Fruit fly (Drosophila melanogaster) whole organism, embryonic: ENCODE data around the gene Nup93-1.

Experiments
- B-H2 ChIP-seq: fragments of 200-800 bp; sonication (Bioruptor generic); optimal IDR thresholded peaks from 2 replicates; lab custom pipeline; 2018; ENCODE audit warnings: missing biosample characterization, mild to moderate bottlenecking, missing genetic modification characterization
- CG11723 ChIP-seq: fragments of 200-800 bp; sonication (Bioruptor generic); optimal IDR thresholded peaks from 2 replicates; lab custom pipeline; 2017; ENCODE audit warnings: missing biosample characterization, mild to moderate bottlenecking, missing genetic modification characterization
- CG13775 ChIP-seq: fragments of 200-800 bp; sonication (Bioruptor generic); optimal IDR thresholded peaks from 3 replicates; lab custom pipeline; 2017; ENCODE audit warnings: missing biosample characterization, mild to moderate bottlenecking, missing genetic modification characterization
- CG15269 ChIP-seq: fragments of 200-800 bp; sonication (Bioruptor generic); optimal IDR thresholded peaks from 2 replicates; lab custom pipeline; 2018; ENCODE audit warnings: missing biosample characterization, mild to moderate bottlenecking, missing genetic modification characterization, moderate library complexity
- CG15479 ChIP-seq: fragments of 200-800 bp; sonication (Bioruptor generic); optimal IDR thresholded peaks from 3 replicates; lab custom pipeline; 2019; ENCODE audit warnings: missing biosample characterization, mild to moderate bottlenecking, missing genetic modification characterization, moderate library complexity
- CG17912 ChIP-seq: fragments of 200-800 bp; sonication (Bioruptor generic); optimal IDR thresholded peaks from 2 replicates; lab custom pipeline; 2018; ENCODE audit warnings: missing biosample characterization, mild to moderate bottlenecking, missing genetic modification characterization
- CG18011 ChIP-seq: fragments of 200-800 bp; sonication (Bioruptor generic); optimal IDR thresholded peaks from 2 replicates; lab custom pipeline; 2017; ENCODE audit warnings: missing biosample characterization, missing genetic modification characterization, mild to moderate bottlenecking, moderate library complexity, missing genotype
- CG2120 ChIP-seq: fragments of 200-800 bp; sonication (Bioruptor generic); optimal IDR thresholded peaks from 3 replicates; lab custom pipeline; 2016; ENCODE audit warnings: missing biosample characterization, missing genetic modification characterization
- CG32772 ChIP-seq: fragments of 200-800 bp; sonication (Bioruptor generic); IDR thresholded peaks from 2 replicates; pipeline ENCODE4 v1.3.6; 2022; ENCODE audit warnings: missing biosample characterization, missing genetic modification characterization
- CG3281 ChIP-seq: fragments of 200-800 bp; sonication (Bioruptor generic); optimal IDR thresholded peaks from 3 replicates; lab custom pipeline; 2017; ENCODE audit warnings: missing biosample characterization, mild to moderate bottlenecking, missing genetic modification characterization
- CG5180 ChIP-seq: fragments of 200-800 bp; sonication (Bioruptor generic); optimal IDR thresholded peaks from 3 replicates; lab custom pipeline; 2017; ENCODE audit warnings: missing biosample characterization, missing genetic modification characterization, mild to moderate bottlenecking, moderate library complexity, missing genetic modification reagents
- CG5245 ChIP-seq: fragments of 200-800 bp; sonication (Bioruptor generic); optimal IDR thresholded peaks from 3 replicates; lab custom pipeline; 2016; ENCODE audit warnings: missing biosample characterization, missing genetic modification characterization
- CG6654 ChIP-seq: fragments of 200-800 bp; sonication (Bioruptor generic); optimal IDR thresholded peaks from 2 replicates; lab custom pipeline; 2017; ENCODE audit warnings: missing biosample characterization, mild to moderate bottlenecking, missing genetic modification characterization
- CG6791 ChIP-seq: fragments of 200-800 bp; sonication (Bioruptor generic); IDR thresholded peaks from 3 replicates; pipeline ENCODE4 v1.3.6; 2022; ENCODE audit warnings: missing biosample characterization, missing genetic modification characterization; ENCODE audit not compliant: partially characterized antibody
- CG8359 ChIP-seq: fragments of 200-800 bp; sonication (Bioruptor generic); optimal IDR thresholded peaks from 2 replicates; lab custom pipeline; 2017; ENCODE audit warnings: missing biosample characterization, mild to moderate bottlenecking, missing genetic modification characterization, borderline replicate concordance
- Chrac-16 ChIP-seq: fragments of 200-800 bp; sonication (Bioruptor generic); optimal IDR thresholded peaks from 3 replicates; lab custom pipeline; 2016; ENCODE audit warnings: missing biosample characterization, missing genetic modification characterization
- D19A ChIP-seq: fragments of 200-800 bp; optimal IDR thresholded peaks from 3 replicates; lab custom pipeline; 2019; ENCODE audit warnings: missing biosample characterization, mild to moderate bottlenecking, missing genetic modification characterization, moderate library complexity
- Deaf1 ChIP-seq: fragments of 200-800 bp; optimal IDR thresholded peaks from 3 replicates; lab custom pipeline; 2019; ENCODE audit warnings: missing biosample characterization, mild to moderate bottlenecking, missing genetic modification characterization, moderate library complexity
- Dref ChIP-seq: fragments of 200-800 bp; sonication (Bioruptor generic); IDR thresholded peaks from 2 replicates; pipeline ENCODE4 v1.3.6; 2022; ENCODE audit warnings: missing biosample characterization, missing genetic modification characterization
- E2f1 ChIP-seq: fragments of 200-800 bp; sonication (Bioruptor generic); IDR thresholded peaks from 2 replicates; pipeline ENCODE4 v1.3.6; 2022; ENCODE audit warnings: missing biosample characterization, missing genetic modification characterization
- Eip74EF ChIP-seq, 2 experiments: fragments of 200-800 bp in 1 of 2; fragments of >200 bp in 1 of 2; sonication (Bioruptor generic) in 1 of 2; optimal IDR thresholded peaks; 2 replicates each; lab custom pipeline; 2017 to 2019; ENCODE audit warnings: missing biosample characterization in 2 of 2, missing genetic modification characterization in 2 of 2, mild to moderate bottlenecking in 1 of 2, moderate library complexity in 1 of 2
- HmgZ ChIP-seq: fragments of 200-800 bp; sonication (Bioruptor generic); optimal IDR thresholded peaks from 2 replicates; lab custom pipeline; 2018; ENCODE audit warnings: missing biosample characterization, mild to moderate bottlenecking, missing genetic modification characterization
- Lhr ChIP-seq: fragments of 200-800 bp; sonication (Bioruptor generic); optimal IDR thresholded peaks from 3 replicates; lab custom pipeline; 2017; ENCODE audit warnings: mild to moderate bottlenecking, missing biosample characterization, missing genetic modification reagents, missing genetic modification characterization
- MBD-R2 ChIP-seq: fragments of 200-800 bp; sonication (Bioruptor generic); IDR thresholded peaks from 2 replicates; pipeline ENCODE4 v1.3.6; 2022; ENCODE audit warnings: missing biosample characterization, missing genetic modification characterization
- Nf-YC ChIP-seq: fragments of 200-800 bp; optimal IDR thresholded peaks from 3 replicates; lab custom pipeline; 2019; ENCODE audit warnings: missing biosample characterization, mild to moderate bottlenecking, missing genetic modification characterization, moderate library complexity
- Opbp ChIP-seq: fragments of 200-800 bp; sonication (Bioruptor generic); IDR thresholded peaks from 3 replicates; pipeline ENCODE4 v1.3.6; 2022; ENCODE audit warnings: missing biosample characterization, missing genetic modification characterization; ENCODE audit not compliant: partially characterized antibody
- Rfx ChIP-seq: fragments of 200-800 bp; sonication (Bioruptor generic); IDR thresholded peaks from 2 replicates; pipeline ENCODE4 v1.3.6; 2022; ENCODE audit warnings: missing biosample characterization, missing genetic modification characterization
- Sry-β ChIP-seq: fragments of 200-800 bp; sonication (Bioruptor generic); optimal IDR thresholded peaks from 2 replicates; lab custom pipeline; 2018; ENCODE audit warnings: missing biosample characterization, mild to moderate bottlenecking, missing genetic modification characterization, moderate library complexity
- Sry-δ ChIP-seq: fragments of 200-800 bp; sonication (Bioruptor generic); optimal IDR thresholded peaks from 2 replicates; lab custom pipeline; 2016; ENCODE audit warnings: missing biosample characterization, missing genetic modification characterization
- Stat92E ChIP-seq, 3 experiments: fragments of >200 bp in 2 of 3; fragments of 200-800 bp in 1 of 3; sonication (Bioruptor generic) in 1 of 3; optimal IDR thresholded peaks; 2 replicates each; lab custom pipeline; 2017 to 2019; ENCODE audit warnings: missing biosample characterization in 3 of 3, missing genetic modification characterization in 3 of 3, mild to moderate bottlenecking in 1 of 3, moderate library complexity in 1 of 3
- ato ChIP-seq: fragments of 200-800 bp; sonication (Bioruptor generic); IDR thresholded peaks from 2 replicates; pipeline ENCODE4 v1.3.6; 2022; ENCODE audit warnings: missing biosample characterization, missing genetic modification characterization; ENCODE audit not compliant: partially characterized antibody
- chif ChIP-seq, 2 experiments: fragments of 200-800 bp; sonication (Bioruptor generic); optimal IDR thresholded peaks; 3 replicates each; lab custom pipeline; 2016; ENCODE audit warnings: missing biosample characterization in 2 of 2, missing genetic modification characterization in 2 of 2
- disco-r ChIP-seq: fragments of 200-800 bp; sonication (Bioruptor generic); optimal IDR thresholded peaks from 2 replicates; lab custom pipeline; 2016; ENCODE audit warnings: missing biosample characterization, missing genetic modification characterization
- fd102C ChIP-seq: fragments of 200-800 bp; sonication (Bioruptor generic); optimal IDR thresholded peaks from 2 replicates; lab custom pipeline; 2018; ENCODE audit warnings: missing biosample characterization, mild to moderate bottlenecking, missing genetic modification characterization, moderate library complexity
- ftz-f1 ChIP-seq: fragments of 200-800 bp; sonication (Bioruptor generic); optimal IDR thresholded peaks from 2 replicates; lab custom pipeline; 2016; ENCODE audit warnings: missing biosample characterization, missing genetic modification characterization
- fu2 ChIP-seq: fragments of 200-800 bp; sonication (Bioruptor generic); optimal IDR thresholded peaks from 2 replicates; lab custom pipeline; 2016; ENCODE audit warnings: missing biosample characterization, missing genetic modification characterization
- jing ChIP-seq: fragments of 200-800 bp; sonication (Bioruptor generic); optimal IDR thresholded peaks from 2 replicates; lab custom pipeline; 2018; ENCODE audit warnings: missing biosample characterization, mild to moderate bottlenecking, missing genetic modification characterization
- prd ChIP-seq, 3 experiments: fragments of >200 bp in 2 of 3; fragments of 200-800 bp in 1 of 3; sonication (Bioruptor generic) in 1 of 3; optimal IDR thresholded peaks in 2 of 3; IDR thresholded peaks in 1 of 3; 2 replicates in 2 of 3; 3 replicates in 1 of 3; pipeline versions ENCODE4 v1.3.6 to Lab custom; 2017 to 2022; ENCODE audit warnings: missing biosample characterization in 1 of 3, missing genetic modification characterization in 1 of 3
- sc ChIP-seq, 3 experiments: fragments of >200 bp in 2 of 3; fragments of 200-800 bp in 1 of 3; sonication (Bioruptor generic) in 1 of 3; optimal IDR thresholded peaks; 2 replicates in 2 of 3; 3 replicates in 1 of 3; lab custom pipeline; 2017; ENCODE audit warnings: mild to moderate bottlenecking in 1 of 3, missing biosample characterization in 1 of 3, missing genetic modification characterization in 1 of 3, missing genetic modification reagents in 1 of 3
- sisA ChIP-seq: fragments of 200-800 bp; sonication (Bioruptor generic); IDR thresholded peaks from 2 replicates; pipeline ENCODE4 v1.3.6; 2022; ENCODE audit warnings: missing biosample characterization, missing genetic modification characterization
- ssp ChIP-seq: fragments of 200-800 bp; sonication (Bioruptor generic); IDR thresholded peaks from 2 replicates; pipeline ENCODE4 v1.3.6; 2022; ENCODE audit warnings: missing biosample characterization, missing genetic modification characterization
- tgo ChIP-seq: fragments of 200-800 bp; sonication (Bioruptor generic); IDR thresholded peaks from 3 replicates; pipeline ENCODE4 v1.3.6; 2022; ENCODE audit warnings: missing biosample characterization, missing genetic modification characterization
- trh ChIP-seq: fragments of 200-800 bp; sonication (Bioruptor generic); optimal IDR thresholded peaks from 2 replicates; lab custom pipeline; 2016; ENCODE audit warnings: missing biosample characterization, missing genetic modification characterization
- usp ChIP-seq: fragments of >200 bp; optimal IDR thresholded peaks from 2 replicates; lab custom pipeline; 2017; ENCODE audit warnings: missing biosample characterization, missing genetic modification characterization
- wdn ChIP-seq: fragments of 200-800 bp; sonication (Bioruptor generic); IDR thresholded peaks from 2 replicates; pipeline ENCODE4 v1.3.6; 2022; ENCODE audit warnings: missing biosample characterization, missing genetic modification characterization
- z ChIP-seq: fragments of 200-800 bp; sonication (Bioruptor generic); IDR thresholded peaks from 3 replicates; pipeline ENCODE4 v1.3.6; 2022; ENCODE audit warnings: missing biosample characterization, missing genetic modification characterization
- zfh1 ChIP-seq: fragments of 200-800 bp; sonication (Bioruptor generic); IDR thresholded peaks from 3 replicates; pipeline ENCODE4 v1.3.6; 2022; ENCODE audit warnings: missing biosample characterization, missing genetic modification characterization

Gene Nup93-1

DNA sequence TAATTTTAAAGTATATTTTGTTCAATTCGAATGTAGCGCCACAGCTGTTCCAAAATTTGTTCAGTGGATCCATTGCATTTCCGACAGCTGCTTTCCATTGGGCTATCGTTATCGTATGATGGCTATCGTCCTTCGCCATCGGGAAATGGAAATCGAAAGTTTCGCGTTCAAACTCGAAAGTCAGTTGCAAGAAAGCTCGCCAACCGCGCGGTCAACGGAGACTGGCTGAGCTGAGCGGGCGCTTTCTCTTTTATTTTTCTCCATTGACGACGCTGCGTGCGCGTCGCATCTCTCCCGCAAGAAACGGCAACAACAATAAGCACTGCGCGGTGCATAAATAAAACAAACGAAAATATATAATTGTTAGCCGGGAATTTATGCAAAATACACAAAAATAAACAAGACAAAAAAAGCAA is 39.1 kb upstream of the Nup93-1 start, which contains the start of gene inaE (continued):
- TF ChIP-seq E2f1 (GFP tag; lab: Robert Waterston, UW) (no peak), usp (GFP tag; lab: Kevin White, UChicago) (no peak), ssp (peak; percentile 96), Stat92E (GFP tag; optimal IDR thresholded peaks at IDR 0.05; lab: Kevin White, UChicago) (peak in 1 of 3 experiments; percentile 63), Opbp (peak; percentile 77; the same call in 2 of the 3 replicates), CG6791 (peak; percentile 73), Nf-YC (peak; percentile 17), trh (GFP tag; lab: Kevin White, UChicago) (no peak), CG15479 (no peak), Sry-β (GFP tag; lab: Kevin White, UChicago) (no peak), D19A (peak; percentile 3), ato (peak; percentile 53), Eip74EF (GFP tag; optimal IDR thresholded peaks at IDR 0.05; lab: Kevin White, UChicago) (peak in 1 of 2 experiments; percentile 65), Chrac-16 (GFP tag; lab: Kevin White, UChicago) (no peak), Deaf1 (tag; lab: Kevin White, UChicago) (peak; percentile 10), zfh1 (0 out of 3 replicates have a peak, but pooled peaks have one; percentile 37), jing (GFP tag; lab: Kevin White, UChicago) (no peak), Dref (GFP tag; lab: Robert Waterston, UW) (peak; percentile 86), Lhr (peak; percentile 33), HmgZ (tag; lab: Kevin White, UChicago) (peak; percentile 26), CG3281 (GFP tag; lab: Kevin White, UChicago) (no peak), z (GFP tag; lab: Robert Waterston, UW) (no peak), sc (optimal IDR thresholded peaks at IDR 0.05; lab: Kevin White, UChicago) (no peak), sc (GFP tag; optimal IDR thresholded peaks at IDR 0.05; lab: Kevin White, UChicago) (no peak), ftz-f1 (GFP tag; lab: Kevin White, UChicago) (peak; percentile 88)
- TF ChIP-seq, all 482 proteins: peak for 115

dm6 chrX:13783958-13784907 is 38.4 kb upstream of the Nup93-1 start:
- TF ChIP-seq chif (GFP tag; optimal IDR thresholded peaks at IDR 0.05; lab: Kevin White, UChicago) (peak; percentile 46 to 50), CG13775 (peak; percentile 16), CG2120 (GFP tag; lab: Kevin White, UChicago) (peak; percentile 44), Sry-δ (no peak), disco-r (GFP tag; lab: Kevin White, UChicago) (no peak), CG17912 (GFP tag; lab: Kevin White, UChicago) (no peak), Rfx (GFP tag; lab: Robert Waterston, UW) (0 out of 2 replicates have a peak, but pooled peaks have one; percentile 14), CG5180 (GFP tag; lab: Kevin White, UChicago) (peak; percentile 44), CG8359 (GFP tag; lab: Kevin White, UChicago) (peak; percentile 23), prd (optimal IDR thresholded peaks at IDR 0.05; lab: Kevin White, UChicago) (no peak), prd (GFP tag; IDR thresholded peaks at IDR 0.05; lab: Robert Waterston, UW) (peak; percentile 34; the same call in 2 of the 3 replicates), CG5245 (GFP tag; lab: Kevin White, UChicago) (peak; percentile 13), fd102C (GFP tag; lab: Kevin White, UChicago) (no peak), CG11723 (GFP tag; lab: Kevin White, UChicago) (peak; percentile 10), CG18011 (GFP tag; lab: Kevin White, UChicago) (no peak), CG6654 (peak; percentile 24), CG32772 (peak; percentile 10; the same call in 1 of the 2 replicates), sisA (GFP tag; lab: Robert Waterston, UW) (peak; percentile 59), MBD-R2 (no peak), B-H2 (GFP tag; lab: Kevin White, UChicago) (no peak), tgo (GFP tag; lab: Robert Waterston, UW) (peak; percentile 47), fu2 (GFP tag; lab: Kevin White, UChicago) (no peak), wdn (GFP tag; lab: Robert Waterston, UW) (no peak), CG15269 (tag; lab: Kevin White, UChicago) (peak; percentile 61)
